Worm (Caenorhabditis elegans) whole organism, L1 larva: ENCODE data around the gene C33D9.10.
A peak's percentile ranks its signal among the peaks of the same experiment; 100 is the strongest.

ENCODE experiments used
- C04F5.9 ChIP-seq: sonication (generic microtip); optimal IDR thresholded peaks from 2 replicates; lab custom pipeline; 2016; ENCODE audit warnings: missing genetic modification characterization, missing compliant biosample characterization
- C16A3.4 ChIP-seq: fragments of 150-350 bp; optimal IDR thresholded peaks from 2 replicates; lab custom pipeline; 2014; ENCODE audit warnings: missing biosample characterization, missing genetic modification characterization
- C34B4.2 ChIP-seq: sonication (generic microtip); optimal IDR thresholded peaks from 2 replicates; lab custom pipeline; 2017; ENCODE audit warnings: mild to moderate bottlenecking, missing genetic modification characterization, missing compliant biosample characterization
- F16B12.6 ChIP-seq: fragments of 150-350 bp; optimal IDR thresholded peaks from 2 replicates; lab custom pipeline; 2014; ENCODE audit warnings: missing biosample characterization, missing genetic modification characterization
- aly-2 ChIP-seq: fragments of 150-350 bp; optimal IDR thresholded peaks from 2 replicates; lab custom pipeline; 2014; ENCODE audit warnings: missing biosample characterization, missing genetic modification characterization
- ama-1 ChIP-seq: fragments of 150-350 bp; optimal IDR thresholded peaks from 2 replicates; lab custom pipeline; 2014
- ceh-8 ChIP-seq: fragments of 200-800 bp; sonication (Bioruptor generic); optimal IDR thresholded peaks from 2 replicates; lab custom pipeline; 2018; ENCODE audit warnings: mild to moderate bottlenecking, missing genetic modification characterization, moderate library complexity, missing compliant biosample characterization
- ceh-90 ChIP-seq: sonication (generic microtip); optimal IDR thresholded peaks from 2 replicates; lab custom pipeline; 2016; ENCODE audit warnings: missing genetic modification characterization, missing compliant biosample characterization
- dpl-1 ChIP-seq, 3 experiments: fragments of 150-350 bp in 2 of 3; sonication (generic microtip) in 1 of 3; optimal IDR thresholded peaks; 2 replicates each; lab custom pipeline; 2014 to 2017; ENCODE audit warnings: missing biosample characterization in 3 of 3, missing genetic modification characterization in 3 of 3, missing genetic modification reagents in 3 of 3
- efl-3 ChIP-seq: fragments of 200-800 bp; sonication (Bioruptor generic); optimal IDR thresholded peaks from 2 replicates; lab custom pipeline; 2018; ENCODE audit warnings: mild to moderate bottlenecking, missing genetic modification characterization, missing compliant biosample characterization
- egl-13 ChIP-seq: sonication (generic microtip); optimal IDR thresholded peaks from 2 replicates; lab custom pipeline; 2016; ENCODE audit warnings: missing genotype, missing genetic modification reagents, missing genetic modification characterization, missing compliant biosample characterization
- egl-27 ChIP-seq, 2 experiments: fragments of 150-350 bp in 1 of 2; sonication (generic microtip); optimal IDR thresholded peaks; 3 replicates each; lab custom pipeline; 2017 to 2018; ENCODE audit warnings: missing biosample characterization in 2 of 2, missing genetic modification characterization in 2 of 2, missing genetic modification reagents in 2 of 2
- elt-2 ChIP-seq: sonication (generic microtip); optimal IDR thresholded peaks from 2 replicates; lab custom pipeline; 2016; ENCODE audit warnings: missing genetic modification characterization, mild to moderate bottlenecking, inconsistent platforms, missing compliant biosample characterization, missing genetic modification reagents
- elt-3 ChIP-seq, 6 experiments: fragments of 150-350 bp in 1 of 6; sonication (generic microtip); optimal IDR thresholded peaks; 2 replicates each; lab custom pipeline; 2017 to 2018; ENCODE audit warnings: missing biosample characterization in 6 of 6, missing genetic modification characterization in 6 of 6, inconsistent platforms in 1 of 6
- fkh-10 ChIP-seq: sonication (generic microtip); optimal IDR thresholded peaks from 2 replicates; lab custom pipeline; 2017; ENCODE audit warnings: missing biosample characterization, missing genetic modification reagents, missing genetic modification characterization
- fkh-4 ChIP-seq: sonication (generic microtip); optimal IDR thresholded peaks from 2 replicates; lab custom pipeline; 2016; ENCODE audit warnings: missing compliant biosample characterization, missing genetic modification characterization, borderline replicate concordance
- hlh-4 ChIP-seq: sonication (generic microtip); optimal IDR thresholded peaks from 2 replicates; lab custom pipeline; 2016; ENCODE audit warnings: mild to moderate bottlenecking, missing genetic modification characterization, missing compliant biosample characterization
- irx-1 ChIP-seq: sonication (generic microtip); optimal IDR thresholded peaks from 2 replicates; lab custom pipeline; 2016; ENCODE audit warnings: missing genetic modification characterization, missing compliant biosample characterization
- jun-1 ChIP-seq: fragments of 150-350 bp; optimal IDR thresholded peaks from 2 replicates; lab custom pipeline; 2014; ENCODE audit warnings: missing biosample characterization, missing genetic modification reagents, missing genetic modification characterization
- lin-13 ChIP-seq: fragments of 150-350 bp; optimal IDR thresholded peaks from 2 replicates; lab custom pipeline; 2014; ENCODE audit warnings: missing biosample characterization, missing genetic modification reagents, missing genetic modification characterization
- lin-14 ChIP-seq: fragments of 200-800 bp; sonication (Bioruptor generic); optimal IDR thresholded peaks from 2 replicates; lab custom pipeline; 2018; ENCODE audit warnings: mild to moderate bottlenecking, missing genetic modification characterization, moderate library complexity, missing compliant biosample characterization
- lin-15B ChIP-seq: fragments of 150-350 bp; sonication (generic microtip); optimal IDR thresholded peaks from 3 replicates; lab custom pipeline; 2014; ENCODE audit warnings: missing biosample characterization, missing genetic modification characterization
- lin-35 ChIP-seq, 2 experiments: fragments of 150-350 bp; optimal IDR thresholded peaks; 2 replicates each; lab custom pipeline; 2014; ENCODE audit warnings: missing biosample characterization in 2 of 2, missing genetic modification characterization in 2 of 2, missing genetic modification reagents in 2 of 2
- lir-3 ChIP-seq: sonication (generic microtip); optimal IDR thresholded peaks from 2 replicates; lab custom pipeline; 2016; ENCODE audit warnings: mild to moderate bottlenecking, missing genetic modification characterization, moderate library complexity, missing compliant biosample characterization; ENCODE audit not compliant: poor library complexity
- lsy-2 ChIP-seq, 2 experiments: fragments of 150-350 bp; optimal IDR thresholded peaks; 2 replicates each; lab custom pipeline; 2014; ENCODE audit warnings: missing biosample characterization in 2 of 2, missing genetic modification characterization in 2 of 2
- mab-9 ChIP-seq: fragments of 200-800 bp; sonication (Bioruptor generic); IDR thresholded peaks from 2 replicates; pipeline ENCODE4 v1.3.6; 2022; ENCODE audit warnings: missing genetic modification reagents, missing genetic modification characterization, missing compliant biosample characterization
- mef-2 ChIP-seq: fragments of 150-350 bp; optimal IDR thresholded peaks from 2 replicates; lab custom pipeline; 2014; ENCODE audit warnings: missing biosample characterization, missing genetic modification characterization
- nhr-11 ChIP-seq: fragments of 150-350 bp; optimal IDR thresholded peaks from 2 replicates; lab custom pipeline; 2014; ENCODE audit warnings: missing biosample characterization, missing genetic modification characterization
- nhr-19 ChIP-seq: fragments of 200-800 bp; sonication (Bioruptor generic); conservative IDR thresholded peaks from 2 replicates; pipeline ENCODE4 v1.3.6; 2022; ENCODE audit warnings: missing genetic modification characterization, missing compliant biosample characterization
- nhr-20 ChIP-seq: sonication (generic microtip); optimal IDR thresholded peaks from 2 replicates; lab custom pipeline; 2016; ENCODE audit warnings: mild to moderate bottlenecking, missing genetic modification characterization, missing compliant biosample characterization
- nhr-28 ChIP-seq: fragments of 150-350 bp; optimal IDR thresholded peaks from 2 replicates; lab custom pipeline; 2014; ENCODE audit warnings: missing biosample characterization, missing genetic modification characterization
- nhr-71 ChIP-seq: sonication (generic microtip); optimal IDR thresholded peaks from 2 replicates; lab custom pipeline; 2016; ENCODE audit warnings: mild to moderate bottlenecking, missing genetic modification characterization, moderate library complexity, missing compliant biosample characterization
- nhr-77 ChIP-seq: fragments of 150-350 bp; optimal IDR thresholded peaks from 2 replicates; lab custom pipeline; 2014; ENCODE audit warnings: missing biosample characterization, missing genetic modification characterization
- nhr-84 ChIP-seq: sonication (generic microtip); optimal IDR thresholded peaks from 2 replicates; lab custom pipeline; 2017; ENCODE audit warnings: missing biosample characterization, missing genetic modification characterization
- nhr-90 ChIP-seq: sonication (generic microtip); optimal IDR thresholded peaks from 2 replicates; lab custom pipeline; 2016; ENCODE audit warnings: mild to moderate bottlenecking, missing genetic modification characterization, missing compliant biosample characterization; ENCODE audit not compliant: poor library complexity
- pax-3 ChIP-seq: fragments of 200-800 bp; sonication (Bioruptor generic); optimal IDR thresholded peaks from 2 replicates; lab custom pipeline; 2018; ENCODE audit warnings: mild to moderate bottlenecking, missing genetic modification characterization, moderate library complexity, missing compliant biosample characterization
- pqm-1 ChIP-seq: sonication (generic microtip); optimal IDR thresholded peaks from 3 replicates; lab custom pipeline; 2017; ENCODE audit warnings: missing biosample characterization, missing genetic modification characterization
- rnt-1 ChIP-seq: sonication (generic microtip); optimal IDR thresholded peaks from 2 replicates; lab custom pipeline; 2016; ENCODE audit warnings: mild to moderate bottlenecking, missing genetic modification characterization, moderate library complexity, missing compliant biosample characterization
- snpc-4 ChIP-seq: fragments of 150-350 bp; optimal IDR thresholded peaks from 2 replicates; lab custom pipeline; 2014; ENCODE audit warnings: missing biosample characterization, missing genetic modification characterization
- sox-4 ChIP-seq: sonication (generic microtip); optimal IDR thresholded peaks from 2 replicates; lab custom pipeline; 2016; ENCODE audit warnings: missing genetic modification characterization, missing compliant biosample characterization
- sptf-1 ChIP-seq: fragments of 150-350 bp; optimal IDR thresholded peaks from 2 replicates; lab custom pipeline; 2014; ENCODE audit warnings: missing biosample characterization, missing genetic modification characterization
- swsn-7 ChIP-seq: sonication (generic microtip); optimal IDR thresholded peaks from 2 replicates; lab custom pipeline; 2016; ENCODE audit warnings: missing genetic modification characterization, missing compliant biosample characterization
- unc-130 ChIP-seq: fragments of 150-350 bp; optimal IDR thresholded peaks from 2 replicates; lab custom pipeline; 2017; ENCODE audit warnings: missing biosample characterization, missing genetic modification characterization, inconsistent platforms
- unc-86 ChIP-seq: sonication (generic microtip); optimal IDR thresholded peaks from 2 replicates; lab custom pipeline; 2016; ENCODE audit warnings: missing genetic modification characterization, missing compliant biosample characterization
- unc-98 ChIP-seq: fragments of 200-800 bp; sonication (Bioruptor generic); IDR thresholded peaks from 2 replicates; pipeline ENCODE4 v1.3.6; 2022; ENCODE audit warnings: missing genetic modification characterization, missing compliant biosample characterization
- zag-1 ChIP-seq: fragments of 150-350 bp; optimal IDR thresholded peaks from 2 replicates; lab custom pipeline; 2014; ENCODE audit warnings: missing biosample characterization, missing genetic modification characterization
- zip-4 ChIP-seq: fragments of 200-800 bp; sonication (Bioruptor generic); optimal IDR thresholded peaks from 2 replicates; lab custom pipeline; 2018; ENCODE audit warnings: mild to moderate bottlenecking, missing genetic modification characterization, moderate library complexity, missing compliant biosample characterization
- ztf-11 ChIP-seq, 2 experiments: sonication (generic microtip); optimal IDR thresholded peaks; 2 replicates each; lab custom pipeline; 2016 to 2017; ENCODE audit warnings: missing genetic modification characterization in 2 of 2, missing biosample characterization in 1 of 2, missing compliant biosample characterization in 1 of 2

Gene C33D9.10

ce11 chrIV:8824145-8824833 is 36.3 kb upstream of the C33D9.10 start, which contains the start of the genes col-117 and col-3 (continued):
- TF ChIP-seq mab-9 (GFP tag; lab: Robert Waterston, UW) (no peak), unc-98 (GFP tag; lab: Robert Waterston, UW) (no peak), unc-86 (no peak), nhr-28 (tag; lab: Kevin White, UChicago) (no peak), jun-1 (tag; lab: Kevin White, UChicago) (no peak), C04F5.9 (tag; lab: Kevin White, UChicago) (no peak), mef-2 (tag; lab: Kevin White, UChicago) (no peak), lin-15B (no peak), dpl-1 (GFP tag; optimal IDR thresholded peaks at IDR 0.05; lab: Kevin White, UChicago) (peak in 1 of 3 experiments; percentile 26), C16A3.4 (tag; lab: Kevin White, UChicago) (peak; percentile 35), F16B12.6 (tag; lab: Kevin White, UChicago) (no peak), nhr-11 (tag; lab: Kevin White, UChicago) (no peak), ceh-8 (GFP tag; lab: Kevin White, UChicago) (no peak), elt-3 (tag; optimal IDR thresholded peaks at IDR 0.05; lab: Kevin White, UChicago) (peak in 4 of 6 experiments; percentile 32 to 84 (median 62)), egl-27 (tag; optimal IDR thresholded peaks at IDR 0.05; lab: Kevin White, UChicago) (no peak), irx-1 (tag; lab: Kevin White, UChicago) (peak; percentile 52), nhr-77 (tag; lab: Kevin White, UChicago) (no peak), nhr-19 (GFP tag; lab: Robert Waterston, UW) (peak; percentile 37), ama-1 (no peak), rnt-1 (tag; lab: Kevin White, UChicago) (no peak), lin-35 (GFP tag; optimal IDR thresholded peaks at IDR 0.05; lab: Kevin White, UChicago) (peak in 1 of 2 experiments; percentile 1), pqm-1 (tag; lab: Kevin White, UChicago) (no peak), efl-3 (GFP tag; lab: Kevin White, UChicago) (no peak), aly-2 (tag; lab: Kevin White, UChicago) (no peak), ztf-11 (tag; optimal IDR thresholded peaks at IDR 0.05; lab: Kevin White, UChicago) (no peak), lin-13 (GFP tag; lab: Kevin White, UChicago) (no peak), fkh-4 (no peak), sox-4 (tag; lab: Kevin White, UChicago) (no peak), hlh-4 (tag; lab: Kevin White, UChicago) (no peak), nhr-20 (tag; lab: Kevin White, UChicago) (peak; percentile 79), zag-1 (tag; lab: Kevin White, UChicago) (no peak), lsy-2 (tag; optimal IDR thresholded peaks at IDR 0.05; lab: Kevin White, UChicago) (peak; percentile 8 to 34), nhr-84 (tag; lab: Kevin White, UChicago) (no peak), unc-130 (tag; lab: Kevin White, UChicago) (peak; percentile 67), pax-3 (tag; lab: Kevin White, UChicago) (no peak), fkh-10 (no peak), ceh-90 (tag; lab: Kevin White, UChicago) (no peak), zip-4 (GFP tag; lab: Kevin White, UChicago) (no peak), sptf-1 (no peak), nhr-71 (tag; lab: Kevin White, UChicago) (peak; percentile 60), elt-2 (tag; lab: Kevin White, UChicago) (no peak), C34B4.2 (tag; lab: Kevin White, UChicago) (no peak), egl-13 (tag; lab: Kevin White, UChicago) (no peak), lir-3 (tag; lab: Kevin White, UChicago) (no peak), lin-14 (GFP tag; lab: Kevin White, UChicago) (peak; percentile 88), swsn-7 (tag; lab: Kevin White, UChicago) (peak; percentile 6), nhr-90 (tag; lab: Kevin White, UChicago) (peak; percentile 18), snpc-4 (tag; lab: Kevin White, UChicago) (no peak)
